Fruit fly (Drosophila melanogaster): ENCODE measurements around the gene mrt.

The mrt gene

DNA sequence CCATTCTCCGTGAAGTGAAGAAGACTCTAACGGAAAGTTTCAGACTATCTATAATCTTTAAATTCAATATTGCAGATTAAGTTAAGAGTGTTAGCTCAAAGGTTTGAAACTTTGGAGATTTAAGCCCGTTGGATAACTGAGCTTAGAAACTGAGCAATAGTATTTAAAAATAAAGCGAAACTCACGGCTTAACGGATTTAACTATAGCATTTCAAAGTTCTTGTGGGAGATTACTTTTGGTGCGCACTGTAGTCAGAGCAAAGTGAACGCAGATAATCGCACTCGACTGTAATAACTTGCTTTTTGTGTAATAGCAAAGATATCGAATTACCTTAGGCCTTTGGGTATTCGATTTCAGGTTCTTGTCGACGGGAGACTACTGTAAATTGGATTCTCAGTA is at the start of gene mrt (continued):
- peak; percentile 30 for TF ChIP-seq CG12769 (tag; optimal IDR thresholded peaks at IDR 0.05)
- TF ChIP-seq CG6254 (GFP tag; optimal IDR thresholded peaks at IDR 0.05): no peak
- TF ChIP-seq nmo (GFP tag; optimal IDR thresholded peaks at IDR 0.05): peak; percentile 43
- no peak for TF ChIP-seq sqz (GFP tag; optimal IDR thresholded peaks at IDR 0.05)
- TF ChIP-seq Bteb2 (GFP tag; optimal IDR thresholded peaks at IDR 0.05): peak; percentile 52
- no peak for TF ChIP-seq YL-1 (GFP tag; optimal IDR thresholded peaks at IDR 0.05)
- TF ChIP-seq Max (GFP tag; optimal IDR thresholded peaks at IDR 0.05): peak; percentile 34
- no peak for TF ChIP-seq Adf1 (GFP tag; IDR thresholded peaks at IDR 0.05)
- TF ChIP-seq Taf1 (GFP tag; IDR thresholded peaks at IDR 0.05): no peak
- TF ChIP-seq CG33557 (GFP tag; optimal IDR thresholded peaks at IDR 0.05): no peak
- TF ChIP-seq gt (GFP tag; IDR thresholded peaks at IDR 0.05): no peak
- peak; percentile 49 for TF ChIP-seq Side (GFP tag; optimal IDR thresholded peaks at IDR 0.05)
- TF ChIP-seq CG10959 (GFP tag; IDR thresholded peaks at IDR 0.05): no peak
- peak; percentile 69 for TF ChIP-seq Antp (GFP tag; optimal IDR thresholded peaks at IDR 0.05)
- TF ChIP-seq CG2116 (GFP tag; optimal IDR thresholded peaks at IDR 0.05): peak; percentile 5
- no peak for TF ChIP-seq fru (optimal IDR thresholded peaks at IDR 0.05)
- TF ChIP-seq CG30020 (tag; optimal IDR thresholded peaks at IDR 0.05): peak; percentile 3
- no peak for TF ChIP-seq nerfin-2 (GFP tag; IDR thresholded peaks at IDR 0.05; ENCODE audit: partially characterized antibody)
- peak; percentile 17 for TF ChIP-seq CG3995 (GFP tag; optimal IDR thresholded peaks at IDR 0.05)
- peak; percentile 68 for TF ChIP-seq lab (GFP tag; optimal IDR thresholded peaks at IDR 0.05)
- peak; percentile 12 for TF ChIP-seq CG4617 (GFP tag; optimal IDR thresholded peaks at IDR 0.05; ENCODE audit: borderline replicate concordance)
- peak; percentile 55 for TF ChIP-seq fu2 (GFP tag; optimal IDR thresholded peaks at IDR 0.05)
- peak; percentile 15 for TF ChIP-seq CG10267 (tag; optimal IDR thresholded peaks at IDR 0.05)
- TF ChIP-seq CG18619 (GFP tag; optimal IDR thresholded peaks at IDR 0.05): peak; percentile 61
- peak; percentile 39 for TF ChIP-seq cwo (GFP tag; optimal IDR thresholded peaks at IDR 0.05)
- TF ChIP-seq CG8089 (GFP tag; optimal IDR thresholded peaks at IDR 0.05): peak; percentile 33
- TF ChIP-seq wdn (GFP tag; IDR thresholded peaks at IDR 0.05): 0 out of 2 replicates have a peak, but pooled peaks have one; percentile 6
- peak in 1 of 2 experiments; percentile 11 for TF ChIP-seq Eip74EF (GFP tag; optimal IDR thresholded peaks at IDR 0.05)
- no peak for TF ChIP-seq CG15479 (GFP tag; optimal IDR thresholded peaks at IDR 0.05)
- peak; percentile 46 for TF ChIP-seq shn (GFP tag; optimal IDR thresholded peaks at IDR 0.05)
- peak; percentile 29; the same call in 1 of the 3 replicates for TF ChIP-seq gce (GFP tag; IDR thresholded peaks at IDR 0.05)
- peak; percentile 61 for TF ChIP-seq CG7556 (GFP tag; optimal IDR thresholded peaks at IDR 0.05)
- no peak for TF ChIP-seq tll (GFP tag; optimal IDR thresholded peaks at IDR 0.05)
- TF ChIP-seq MTF-1 (GFP tag; optimal IDR thresholded peaks at IDR 0.05; ENCODE audit: borderline replicate concordance): no peak
- TF ChIP-seq Dref (GFP tag; IDR thresholded peaks at IDR 0.05): peak; percentile 35; the same call in 1 of the 2 replicates
- peak; percentile 66 for TF ChIP-seq Dek (tag; optimal IDR thresholded peaks at IDR 0.05)
- TF ChIP-seq chinmo (GFP tag; IDR thresholded peaks at IDR 0.05; ENCODE audit: partially characterized antibody): no peak
- TF ChIP-seq so (GFP tag; IDR thresholded peaks at IDR 0.05): 0 out of 3 replicates have a peak, but pooled peaks have one; percentile 44
- TF ChIP-seq CG3726 (GFP tag; IDR thresholded peaks at IDR 0.05): no peak
- TF ChIP-seq aop (GFP tag; IDR thresholded peaks at IDR 0.05): no peak
- no peak for TF ChIP-seq slou (GFP tag; optimal IDR thresholded peaks at IDR 0.05)
- TF ChIP-seq CG3065 (GFP tag; optimal IDR thresholded peaks at IDR 0.05): no peak
- peak; percentile 20 for TF ChIP-seq Hr3 (GFP tag; optimal IDR thresholded peaks at IDR 0.05)
- TF ChIP-seq CG17829 (tag; optimal IDR thresholded peaks at IDR 0.05): peak; percentile 32
- TF ChIP-seq CG11723 (GFP tag; optimal IDR thresholded peaks at IDR 0.05): peak; percentile 15
- peak; percentile 60 for TF ChIP-seq CG17385 (GFP tag; optimal IDR thresholded peaks at IDR 0.05)
